Fruit fly (Drosophila melanogaster): Measurements from ENCODE around the gene CG13995.

DNA sequence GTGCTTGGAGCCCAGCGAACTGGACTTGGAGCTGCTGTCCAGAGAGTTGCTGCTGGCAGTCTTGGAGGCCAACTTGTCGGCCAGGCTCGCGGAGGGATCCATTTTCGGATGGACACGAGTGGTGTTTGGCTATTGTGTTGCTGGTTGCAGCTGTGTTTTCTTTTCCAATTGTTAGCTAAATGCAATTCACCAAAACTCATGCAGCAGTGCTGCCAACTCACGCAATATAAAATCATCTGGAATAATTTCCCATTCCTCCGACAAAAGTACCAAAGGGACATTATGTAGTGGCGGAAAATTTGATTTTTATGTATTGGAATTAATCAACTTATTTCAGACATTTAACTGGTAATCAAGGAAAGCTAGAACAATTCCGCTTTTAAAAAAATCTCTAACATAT is 17.4 kb upstream of the CG13995 start, which contains the start of gene mtm:
- TF ChIP-seq CG8159 (tag; optimal IDR thresholded peaks at IDR 0.05): no peak
- TF ChIP-seq gl (tag; optimal IDR thresholded peaks at IDR 0.05): no peak
- no peak for TF ChIP-seq CG14655 (GFP tag; optimal IDR thresholded peaks at IDR 0.05)
- TF ChIP-seq D1 (tag; optimal IDR thresholded peaks at IDR 0.05): no peak
- no peak for TF ChIP-seq CG15710 (tag; optimal IDR thresholded peaks at IDR 0.05)
- no peak for TF ChIP-seq EcR (GFP tag; optimal IDR thresholded peaks at IDR 0.05)
- no peak for TF ChIP-seq CG34367 (tag; optimal IDR thresholded peaks at IDR 0.05)
- no peak for TF ChIP-seq CG8301 (tag; optimal IDR thresholded peaks at IDR 0.05)
- no peak for TF ChIP-seq fd96Ca (GFP tag; IDR thresholded peaks at IDR 0.05)
- no peak for TF ChIP-seq CG32121 (GFP tag; IDR thresholded peaks at IDR 0.05)
